Worm (Caenorhabditis elegans) whole organism, mixed stage, embryonic: Measurements from ENCODE around the gene col-178.

Experiments used
- bed-3 ChIP-seq: fragments of 200-800 bp; sonication (Bioruptor generic); optimal IDR thresholded peaks from 3 replicates; lab custom pipeline; 2018; ENCODE audit warnings: mild to moderate bottlenecking, missing genetic modification characterization, moderate library complexity, missing compliant biosample characterization
- blmp-1 ChIP-seq: fragments of 150-350 bp; optimal IDR thresholded peaks from 2 replicates; lab custom pipeline; 2014; ENCODE audit warnings: missing biosample characterization, missing genetic modification characterization
- ceh-39 ChIP-seq: fragments of 150-350 bp; optimal IDR thresholded peaks from 2 replicates; lab custom pipeline; 2014; ENCODE audit warnings: missing biosample characterization, missing genetic modification characterization
- ceh-43 ChIP-seq: fragments of 200-800 bp; sonication (Bioruptor generic); optimal IDR thresholded peaks from 2 replicates; lab custom pipeline; 2018; ENCODE audit warnings: mild to moderate bottlenecking, missing genetic modification characterization, moderate library complexity, missing compliant biosample characterization
- ceh-83 ChIP-seq: fragments of 200-800 bp; sonication (Bioruptor generic); optimal IDR thresholded peaks from 2 replicates; lab custom pipeline; 2018; ENCODE audit warnings: mild to moderate bottlenecking, missing genetic modification characterization, missing compliant biosample characterization
- ces-1 ChIP-seq: fragments of 150-350 bp; optimal IDR thresholded peaks from 2 replicates; lab custom pipeline; 2014; ENCODE audit warnings: missing biosample characterization, missing genetic modification reagents, missing genetic modification characterization
- cnd-1 ChIP-seq: fragments of 200-800 bp; sonication (Bioruptor generic); optimal IDR thresholded peaks from 2 replicates; lab custom pipeline; 2018; ENCODE audit warnings: mild to moderate bottlenecking, missing genetic modification characterization, missing compliant biosample characterization
- drap-1 ChIP-seq: fragments of 200-800 bp; sonication (Bioruptor generic); optimal IDR thresholded peaks from 3 replicates; lab custom pipeline; 2018; ENCODE audit warnings: mild to moderate bottlenecking, missing genetic modification characterization, missing compliant biosample characterization
- elt-1 ChIP-seq: sonication (generic microtip); optimal IDR thresholded peaks from 2 replicates; lab custom pipeline; 2017; ENCODE audit warnings: missing genetic modification characterization, mild to moderate bottlenecking, missing compliant biosample characterization, antibody characterized with exemption, moderate library complexity, borderline replicate concordance; ENCODE audit not compliant: insufficient read depth
- elt-3 ChIP-seq: fragments of 150-350 bp; optimal IDR thresholded peaks from 2 replicates; lab custom pipeline; 2014; ENCODE audit warnings: missing biosample characterization, missing genetic modification characterization
- flh-1 ChIP-seq: fragments of 200-800 bp; sonication (Bioruptor generic); optimal IDR thresholded peaks from 2 replicates; lab custom pipeline; 2018; ENCODE audit warnings: mild to moderate bottlenecking, missing genetic modification characterization, moderate library complexity, missing compliant biosample characterization
- ham-2 ChIP-seq: fragments of 200-800 bp; sonication (Bioruptor generic); optimal IDR thresholded peaks from 2 replicates; lab custom pipeline; 2018; ENCODE audit warnings: mild to moderate bottlenecking, missing genetic modification characterization, missing compliant biosample characterization
- hlh-1 ChIP-seq: fragments of 150-350 bp; optimal IDR thresholded peaks from 2 replicates; lab custom pipeline; 2014; ENCODE audit warnings: missing biosample characterization, missing genetic modification reagents, missing genetic modification characterization
- lin-13 ChIP-seq: fragments of 150-350 bp; optimal IDR thresholded peaks from 2 replicates; lab custom pipeline; 2014; ENCODE audit warnings: missing biosample characterization, missing genetic modification characterization
- lin-32 ChIP-seq: fragments of 200-800 bp; sonication (Bioruptor generic); optimal IDR thresholded peaks from 2 replicates; lab custom pipeline; 2018; ENCODE audit warnings: mild to moderate bottlenecking, missing genetic modification characterization, missing compliant biosample characterization
- mab-5 ChIP-seq: fragments of 150-350 bp; optimal IDR thresholded peaks from 2 replicates; lab custom pipeline; 2014; ENCODE audit warnings: missing biosample characterization, missing genetic modification characterization
- mep-1 ChIP-seq: fragments of 150-350 bp; optimal IDR thresholded peaks from 2 replicates; lab custom pipeline; 2017; ENCODE audit warnings: missing biosample characterization, missing genetic modification reagents, missing genetic modification characterization, inconsistent platforms
- nhr-12 ChIP-seq: fragments of 150-350 bp; optimal IDR thresholded peaks from 2 replicates; lab custom pipeline; 2014; ENCODE audit warnings: missing biosample characterization, missing genetic modification characterization
- nhr-2 ChIP-seq: fragments of 150-350 bp; optimal IDR thresholded peaks from 2 replicates; lab custom pipeline; 2014; ENCODE audit warnings: missing biosample characterization, missing genetic modification characterization
- nhr-237 ChIP-seq: fragments of 150-350 bp; optimal IDR thresholded peaks from 2 replicates; lab custom pipeline; 2014; ENCODE audit warnings: missing biosample characterization, missing genetic modification characterization
- nhr-28 ChIP-seq: fragments of 150-350 bp; optimal IDR thresholded peaks from 2 replicates; lab custom pipeline; 2014; ENCODE audit warnings: missing biosample characterization, missing genetic modification characterization
- nhr-76 ChIP-seq: sonication (generic microtip); optimal IDR thresholded peaks from 2 replicates; lab custom pipeline; 2017; ENCODE audit warnings: missing biosample characterization, missing genetic modification characterization
- pha-4 ChIP-seq: fragments of 150-350 bp; optimal IDR thresholded peaks from 2 replicates; lab custom pipeline; 2018; ENCODE audit warnings: missing biosample characterization, missing genetic modification reagents, missing genetic modification characterization
- sem-2 ChIP-seq: fragments of 200-800 bp; sonication (Bioruptor generic); optimal IDR thresholded peaks from 2 replicates; lab custom pipeline; 2018; ENCODE audit warnings: mild to moderate bottlenecking, missing genetic modification characterization, missing compliant biosample characterization
- snpc-4 ChIP-seq: fragments of 150-350 bp; optimal IDR thresholded peaks from 2 replicates; lab custom pipeline; 2014; ENCODE audit warnings: missing biosample characterization, missing genetic modification characterization
- sptf-1 ChIP-seq: sonication (generic microtip); optimal IDR thresholded peaks from 2 replicates; lab custom pipeline; 2017; ENCODE audit warnings: mild to moderate bottlenecking, missing genetic modification characterization, moderate library complexity, missing compliant biosample characterization
- tbx-8 ChIP-seq: fragments of 200-800 bp; sonication (Bioruptor generic); optimal IDR thresholded peaks from 2 replicates; lab custom pipeline; 2018; ENCODE audit warnings: mild to moderate bottlenecking, missing genetic modification characterization, moderate library complexity, missing compliant biosample characterization
- unc-120 ChIP-seq: sonication (generic microtip); optimal IDR thresholded peaks from 2 replicates; lab custom pipeline; 2017; ENCODE audit warnings: missing genetic modification characterization, missing compliant biosample characterization; ENCODE audit not compliant: poor library complexity, severe bottlenecking
- unc-39 ChIP-seq: fragments of 150-350 bp; optimal IDR thresholded peaks from 2 replicates; lab custom pipeline; 2014; ENCODE audit warnings: missing biosample characterization, missing genetic modification characterization
- unc-62 ChIP-seq: fragments of 150-350 bp; optimal IDR thresholded peaks from 2 replicates; lab custom pipeline; 2014; ENCODE audit warnings: missing biosample characterization, missing genetic modification reagents, missing genetic modification characterization
- zip-8 ChIP-seq: fragments of 150-350 bp; optimal IDR thresholded peaks from 2 replicates; lab custom pipeline; 2014; ENCODE audit warnings: missing biosample characterization, missing genetic modification characterization
- ztf-11 ChIP-seq: fragments of 150-350 bp; optimal IDR thresholded peaks from 2 replicates; lab custom pipeline; 2014; ENCODE audit warnings: missing biosample characterization, missing genetic modification characterization

col-178 gene

ce11 chrX:11199155-11199554, at the start of gene col-178:
col-178 (plus strand) TSS chrX:11199455.
- TF ChIP-seq blmp-1 (tag; lab: Kevin White, UChicago): no peak
- no peak for TF ChIP-seq tbx-8
- no peak for TF ChIP-seq ceh-83
- TF ChIP-seq lin-13 (tag; lab: Kevin White, UChicago): no peak

- TF ChIP-seq nhr-2 (no peak), hlh-1 (tag; lab: Kevin White, UChicago) (no peak), ztf-11 (no peak), ceh-39 (tag; lab: Kevin White, UChicago) (no peak), drap-1 (no peak)
Observed at ce11 chrX:11151494-11151893, 47.8 kb upstream of the col-178 start.

ce11 chrX:11152720-11153119, 46.5 kb upstream of the col-178 start, which contains the start of the genes C05C9.3 and C05C9.2:
C05C9.3 (minus strand) TSS chrX:11152820.
C05C9.2 (plus strand) TSS chrX:11153065.
- no peak for TF ChIP-seq elt-1
- TF ChIP-seq mep-1 (tag; lab: Kevin White, UChicago): no peak
- TF ChIP-seq nhr-28 (tag; lab: Kevin White, UChicago): no peak
- no peak for TF ChIP-seq sem-2 (GFP tag; lab: Kevin White, UChicago)
- no peak for TF ChIP-seq unc-120 (tag; lab: Kevin White, UChicago)
- TF ChIP-seq zip-8 (tag; lab: Kevin White, UChicago): no peak
- no peak for TF ChIP-seq flh-1
- no peak for TF ChIP-seq ceh-43
- TF ChIP-seq lin-32: no peak
- no peak for TF ChIP-seq tbx-8
- no peak for TF ChIP-seq mab-5 (tag; lab: Kevin White, UChicago)
- no peak for TF ChIP-seq nhr-12
- no peak for TF ChIP-seq nhr-237 (tag; lab: Kevin White, UChicago)
- TF ChIP-seq cnd-1: no peak
- TF ChIP-seq nhr-2: no peak
- TF ChIP-seq bed-3 (GFP tag; lab: Kevin White, UChicago): no peak
- no peak for TF ChIP-seq ceh-39 (tag; lab: Kevin White, UChicago)
- TF ChIP-seq blmp-1 (tag; lab: Kevin White, UChicago): no peak
- no peak for TF ChIP-seq nhr-76

ce11 chrX:11160537-11160936, 38.7 kb upstream of the col-178 start, which contains the start of gene C05C9.1:
C05C9.1 (plus strand) TSS chrX:11160837.
- no peak for TF ChIP-seq nhr-76
- TF ChIP-seq unc-62 (GFP tag; lab: Kevin White, UChicago): no peak
- TF ChIP-seq sem-2 (GFP tag; lab: Kevin White, UChicago): no peak
- TF ChIP-seq blmp-1 (tag; lab: Kevin White, UChicago): no peak
- TF ChIP-seq mep-1 (tag; lab: Kevin White, UChicago): no peak
- TF ChIP-seq sptf-1 (tag; lab: Kevin White, UChicago): no peak
- TF ChIP-seq unc-39 (tag; lab: Kevin White, UChicago): no peak
- TF ChIP-seq ceh-83: no peak
- no peak for TF ChIP-seq snpc-4 (tag; lab: Kevin White, UChicago)
- no peak for TF ChIP-seq ceh-39 (tag; lab: Kevin White, UChicago)
- no peak for TF ChIP-seq nhr-12
- TF ChIP-seq ztf-11: no peak
- TF ChIP-seq tbx-8: no peak
- TF ChIP-seq ceh-43: no peak
- no peak for TF ChIP-seq pha-4 (tag; lab: Kevin White, UChicago)
- no peak for TF ChIP-seq hlh-1 (tag; lab: Kevin White, UChicago)
- TF ChIP-seq, all 35 proteins: peak for 0

- no peak for TF ChIP-seq blmp-1 (tag; lab: Kevin White, UChicago)
- TF ChIP-seq zip-8 (tag; lab: Kevin White, UChicago): no peak
- no peak for TF ChIP-seq flh-1
- TF ChIP-seq bed-3 (GFP tag; lab: Kevin White, UChicago): no peak
- no peak for TF ChIP-seq ceh-39 (tag; lab: Kevin White, UChicago)
- TF ChIP-seq ham-2 (GFP tag; lab: Kevin White, UChicago): no peak
- no peak for TF ChIP-seq elt-3 (tag; lab: Kevin White, UChicago)
- TF ChIP-seq elt-1: no peak
- TF ChIP-seq ceh-83: no peak
- TF ChIP-seq nhr-76: no peak
- TF ChIP-seq nhr-28 (tag; lab: Kevin White, UChicago): no peak
- TF ChIP-seq ceh-43: no peak
- no peak for TF ChIP-seq ces-1 (GFP tag; lab: Kevin White, UChicago)
- no peak for TF ChIP-seq drap-1
- TF ChIP-seq pha-4 (tag; lab: Kevin White, UChicago): no peak
- no peak for TF ChIP-seq sptf-1 (tag; lab: Kevin White, UChicago)
- no peak for TF ChIP-seq cnd-1
- TF ChIP-seq nhr-237 (tag; lab: Kevin White, UChicago): no peak
Observed at ce11 chrX:11162778-11163584, 36.3 kb upstream of the col-178 start.
